Worm (Caenorhabditis elegans) whole organism, L2 larva: ENCODE results near the gene nhx-1.

Source experiments
- ZK546.5 ChIP-seq: sonication (generic microtip); optimal IDR thresholded peaks from 2 replicates; lab custom pipeline; 2017; ENCODE audit warnings: missing biosample characterization, missing genetic modification characterization
- aly-2 ChIP-seq: fragments of 150-350 bp; optimal IDR thresholded peaks from 2 replicates; lab custom pipeline; 2014; ENCODE audit warnings: missing biosample characterization, missing genetic modification characterization
- ama-1 ChIP-seq: fragments of 150-350 bp; optimal IDR thresholded peaks from 2 replicates; lab custom pipeline; 2018; ENCODE audit warnings: inconsistent platforms
- egl-27 ChIP-seq: sonication (generic microtip); optimal IDR thresholded peaks from 3 replicates; lab custom pipeline; 2017; ENCODE audit warnings: missing biosample characterization, missing genetic modification reagents, missing genetic modification characterization
- elt-3 ChIP-seq: sonication (generic microtip); optimal IDR thresholded peaks from 2 replicates; lab custom pipeline; 2017; ENCODE audit warnings: missing biosample characterization, missing genetic modification characterization
- lsy-2 ChIP-seq, 2 experiments: fragments of 150-350 bp in 1 of 2; sonication (generic microtip) in 1 of 2; optimal IDR thresholded peaks; 2 replicates each; lab custom pipeline; 2014 to 2017; ENCODE audit warnings: missing biosample characterization in 2 of 2, missing genetic modification characterization in 2 of 2
- nhr-11 ChIP-seq: fragments of 150-350 bp; optimal IDR thresholded peaks from 2 replicates; lab custom pipeline; 2014; ENCODE audit warnings: missing biosample characterization, missing genetic modification characterization
- nhr-6 ChIP-seq: fragments of 150-350 bp; optimal IDR thresholded peaks from 2 replicates; lab custom pipeline; 2014; ENCODE audit warnings: missing biosample characterization, missing genetic modification characterization
- unc-39 ChIP-seq: fragments of 150-350 bp; optimal IDR thresholded peaks from 2 replicates; lab custom pipeline; 2014; ENCODE audit warnings: missing biosample characterization, missing genetic modification characterization

ce11 chrX:16055245-16055644 lies 38.3 kb downstream of the nhx-1 start, which contains the start of gene T27A8.7:
- no peak for TF ChIP-seq unc-39 (tag; lab: Kevin White, UChicago)
- TF ChIP-seq ama-1 (lab: Kevin White, UChicago), result no peak
- no peak for TF ChIP-seq ZK546.5 (tag; lab: Kevin White, UChicago)
- no peak for TF ChIP-seq aly-2 (tag; lab: Kevin White, UChicago)
- TF ChIP-seq elt-3 (tag; lab: Kevin White, UChicago), result no peak
- TF ChIP-seq egl-27 (tag; lab: Kevin White, UChicago), result no peak
- no peak for TF ChIP-seq lsy-2 (tag; optimal IDR thresholded peaks at IDR 0.05; lab: Kevin White, UChicago)
- no peak for TF ChIP-seq nhr-6
- TF ChIP-seq nhr-11, result no peak
